Worm (Caenorhabditis elegans): ENCODE measurements around the gene str-187.

DNA sequence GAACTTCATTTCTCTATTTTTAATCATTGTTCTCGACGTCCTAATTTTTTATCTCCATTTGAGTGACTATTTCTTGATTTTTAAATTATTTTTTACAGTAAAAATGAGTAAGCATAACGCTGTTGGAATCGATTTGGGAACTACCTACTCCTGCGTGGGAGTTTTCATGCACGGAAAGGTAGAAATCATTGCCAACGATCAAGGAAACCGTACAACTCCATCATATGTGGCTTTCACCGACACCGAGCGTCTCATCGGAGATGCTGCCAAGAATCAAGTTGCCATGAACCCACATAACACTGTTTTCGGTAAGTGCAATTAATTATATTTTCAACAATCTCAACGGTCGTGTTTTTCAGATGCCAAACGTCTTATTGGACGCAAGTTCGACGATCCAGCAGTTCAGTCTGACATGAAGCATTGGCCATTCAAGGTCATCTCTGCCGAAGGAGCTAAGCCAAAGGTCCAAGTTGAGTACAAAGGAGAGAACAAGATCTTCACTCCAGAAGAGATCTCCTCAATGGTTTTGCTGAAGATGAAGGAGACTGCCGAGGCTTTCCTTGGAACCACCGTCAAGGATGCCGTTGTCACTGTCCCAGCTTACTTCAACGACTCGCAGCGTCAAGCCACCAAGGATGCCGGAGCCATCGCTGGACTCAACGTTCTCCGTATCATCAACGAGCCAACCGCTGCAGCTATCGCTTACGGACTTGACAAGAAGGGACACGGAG is 13.6 kb downstream of the str-187 start, which contains the start of gene hsp-1:
- TF ChIP-seq unc-62 (GFP tag; optimal IDR thresholded peaks at IDR 0.05): no peak
- TF ChIP-seq elt-3 (tag; optimal IDR thresholded peaks at IDR 0.05): no peak
- TF ChIP-seq ztf-11 (tag; optimal IDR thresholded peaks at IDR 0.05): no peak
- TF ChIP-seq pqm-1 (tag; optimal IDR thresholded peaks at IDR 0.05): no peak
- no peak for TF ChIP-seq ZK546.5 (tag; optimal IDR thresholded peaks at IDR 0.05)
- peak; percentile 88 for TF ChIP-seq ama-1 (optimal IDR thresholded peaks at IDR 0.05)
- TF ChIP-seq snpc-4 (tag; optimal IDR thresholded peaks at IDR 0.05): no peak
- TF ChIP-seq nhr-12 (tag; optimal IDR thresholded peaks at IDR 0.05): no peak
- TF ChIP-seq nhr-237 (tag; optimal IDR thresholded peaks at IDR 0.05): no peak
- TF ChIP-seq aly-2 (tag; optimal IDR thresholded peaks at IDR 0.05): no peak
- no peak for TF ChIP-seq unc-39 (tag; optimal IDR thresholded peaks at IDR 0.05)
- no peak for TF ChIP-seq nhr-11 (tag; optimal IDR thresholded peaks at IDR 0.05)

Data from whole organism, L3 larva.